Fruit fly (Drosophila melanogaster) whole organism, larva: ENCODE results near the gene Fer1HCH.

Experiments used
- noc ChIP-seq: fragments of 200-800 bp; sonication (Bioruptor generic); optimal IDR thresholded peaks from 3 replicates; lab custom pipeline; 2019; ENCODE audit warnings: missing biosample characterization, mild to moderate bottlenecking, missing genetic modification characterization, moderate library complexity

Gene Fer1HCH

DNA sequence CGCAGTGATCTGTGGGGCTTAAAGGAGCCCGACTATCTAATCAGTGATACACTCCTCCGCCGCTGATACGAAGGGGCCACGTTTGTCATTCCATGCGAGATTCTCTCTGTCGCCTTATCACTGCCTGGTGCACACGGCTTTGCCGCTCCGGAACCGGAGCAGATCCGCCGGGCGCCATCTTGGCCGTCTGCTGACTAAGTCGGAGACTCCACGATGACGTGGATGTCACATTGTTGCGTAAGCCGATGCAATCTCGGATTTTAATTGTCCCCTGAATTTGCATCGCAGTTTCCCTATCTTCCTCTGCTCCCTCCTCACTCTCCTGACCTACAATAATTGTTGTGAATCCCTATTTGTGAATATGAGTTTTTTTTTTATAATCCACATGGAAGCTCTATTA, 3.1 kb upstream of the Fer1HCH start:
- TF ChIP-seq noc (tag; lab: Kevin White, UChicago) = no peak

DNA sequence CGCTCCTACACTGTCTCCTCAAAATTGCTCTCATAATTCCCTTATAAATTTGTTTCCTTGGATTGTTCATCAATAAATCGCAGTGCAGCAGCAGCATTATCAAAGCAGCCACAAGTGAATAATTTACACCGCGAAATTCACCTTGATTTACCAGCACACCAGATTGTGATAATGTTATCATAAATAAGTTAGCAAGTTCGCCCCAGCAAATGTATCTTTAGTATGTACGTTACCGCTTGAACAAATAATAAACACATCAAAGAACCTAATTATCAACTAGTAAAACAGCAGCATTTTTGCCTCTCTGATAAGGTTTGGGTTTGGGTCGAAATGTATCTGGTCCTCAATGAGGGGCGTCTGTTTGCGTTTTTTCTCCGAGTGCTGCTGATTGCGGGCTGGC, 2.3 kb upstream of the Fer1HCH start:
- peak; percentile 57 for TF ChIP-seq noc (tag; lab: Kevin White, UChicago)

DNA sequence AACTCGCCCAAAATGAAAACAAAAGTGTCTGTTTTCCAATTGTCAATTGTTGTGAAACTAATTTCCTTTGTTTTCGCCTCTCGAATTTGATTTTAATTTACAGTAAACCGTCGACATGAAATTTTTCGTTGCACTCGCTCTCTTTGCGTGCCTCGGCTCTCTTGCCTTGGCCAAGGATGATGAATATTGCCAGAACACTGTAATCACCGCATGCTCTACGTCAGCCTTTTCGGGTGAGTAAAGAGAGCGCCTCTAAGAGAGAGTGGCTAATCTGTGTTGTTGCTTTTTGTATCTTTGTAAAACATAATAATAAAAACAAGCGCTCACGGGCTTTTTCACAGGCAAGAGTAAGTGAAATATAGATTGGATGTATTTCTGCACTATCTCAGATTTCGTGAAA, 1.1 kb upstream of the Fer1HCH start:
- TF ChIP-seq noc (tag; lab: Kevin White, UChicago) = no peak

DNA sequence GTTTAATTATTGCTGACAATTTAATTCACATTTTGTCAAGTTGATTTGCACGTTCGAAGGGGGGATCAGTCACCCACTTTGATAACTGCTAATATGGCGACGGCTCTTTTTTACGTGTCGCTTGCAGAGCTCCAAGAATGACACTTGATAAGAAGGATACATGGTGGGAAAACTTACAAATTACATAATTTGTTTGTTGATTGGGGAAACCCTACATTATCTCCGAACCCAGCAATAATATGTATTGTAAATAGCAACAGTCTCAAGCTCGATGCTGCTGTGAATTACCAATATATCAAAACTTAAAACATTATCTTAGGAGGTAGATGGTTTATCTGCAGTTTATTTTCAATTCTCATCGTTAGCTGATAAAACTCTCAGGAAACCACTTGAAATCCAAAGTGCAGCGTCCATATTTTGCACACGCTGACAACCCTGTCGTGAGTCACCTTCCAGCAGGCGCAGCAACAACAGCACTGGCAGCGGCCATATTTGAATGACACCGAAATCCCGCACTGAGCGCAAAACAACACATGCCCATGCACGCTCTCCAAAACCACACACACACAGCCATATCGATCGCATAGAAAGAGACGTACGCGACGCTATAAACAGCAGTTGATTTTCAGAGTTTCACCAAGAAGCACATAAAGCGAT, 365 bp upstream of the Fer1HCH start:
- peak; percentile 96 for TF ChIP-seq noc (tag; lab: Kevin White, UChicago)

DNA sequence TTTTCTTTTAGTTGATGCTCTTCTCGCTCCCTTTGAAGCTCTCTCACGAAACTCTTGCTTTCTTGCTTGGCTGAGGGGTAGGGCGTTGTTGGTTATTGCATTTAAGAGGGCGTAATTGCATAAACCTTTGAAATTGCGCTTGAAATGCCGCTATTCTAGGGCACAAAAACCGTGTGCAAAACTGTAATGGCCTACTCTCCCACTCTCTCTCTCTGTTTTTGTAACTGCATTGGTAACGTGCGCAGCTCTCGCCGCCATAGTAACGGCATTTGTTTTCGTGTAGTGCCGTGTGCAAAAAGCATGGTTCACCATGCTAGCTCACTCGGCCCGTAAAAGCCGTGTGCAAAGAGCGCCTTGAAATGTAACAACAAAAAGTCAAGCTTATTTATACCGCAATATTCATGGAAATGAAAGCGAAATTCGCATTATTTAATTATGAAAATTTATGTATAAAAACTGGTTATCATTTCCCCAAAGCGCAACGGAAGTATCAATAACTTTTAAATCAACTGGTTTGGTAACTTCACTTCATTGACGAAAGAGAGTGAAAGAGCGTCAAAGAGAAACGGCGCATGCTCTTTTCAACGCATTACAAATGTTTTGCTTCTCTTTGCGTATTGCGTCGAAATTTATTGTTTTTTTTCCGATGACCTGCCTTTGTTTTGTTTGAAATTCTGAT, 1.1 kb downstream of the Fer1HCH start:
- no peak for TF ChIP-seq noc (tag; lab: Kevin White, UChicago)

DNA sequence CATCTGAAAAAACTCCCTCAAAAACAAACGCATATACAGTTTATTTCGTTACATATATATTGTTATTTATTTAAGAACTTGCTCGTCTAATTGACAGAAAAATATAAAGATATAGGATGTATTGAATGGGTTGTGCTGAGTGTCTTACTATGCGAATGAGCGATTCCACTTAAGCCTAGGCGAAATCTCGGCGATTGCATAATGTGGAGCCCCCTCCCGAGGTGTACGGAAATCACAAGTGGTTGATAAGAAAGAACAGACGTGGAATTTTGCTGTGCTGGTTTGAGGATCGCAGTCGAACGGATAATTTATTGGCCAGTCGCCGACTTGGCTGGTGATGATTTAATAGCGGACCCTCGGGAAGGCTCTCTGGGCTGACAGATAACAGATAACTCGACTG, 2.4 kb downstream of the Fer1HCH start:
- TF ChIP-seq noc (tag; lab: Kevin White, UChicago) = peak; percentile 44

DNA sequence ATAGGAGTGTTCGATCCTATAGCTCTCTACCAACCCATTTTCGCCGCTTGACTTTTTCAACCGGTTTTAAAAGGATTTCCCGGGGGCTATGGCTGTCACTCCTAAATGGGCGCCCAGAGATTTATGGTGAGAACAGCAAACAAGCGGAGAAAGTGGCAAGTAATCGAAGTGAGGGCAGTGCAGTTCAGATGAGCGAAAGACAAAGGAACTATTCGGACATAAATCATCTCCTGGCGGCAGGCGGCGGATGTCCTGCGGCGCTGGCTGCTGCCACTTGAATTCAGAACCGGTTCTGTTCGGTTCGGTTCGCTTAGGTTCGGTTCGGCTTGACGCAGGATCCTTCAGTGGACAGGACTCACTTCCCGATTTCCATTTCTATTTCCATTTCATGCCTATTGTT, 4.8 kb downstream of the Fer1HCH start:
- TF ChIP-seq noc (tag; lab: Kevin White, UChicago) = no peak

DNA sequence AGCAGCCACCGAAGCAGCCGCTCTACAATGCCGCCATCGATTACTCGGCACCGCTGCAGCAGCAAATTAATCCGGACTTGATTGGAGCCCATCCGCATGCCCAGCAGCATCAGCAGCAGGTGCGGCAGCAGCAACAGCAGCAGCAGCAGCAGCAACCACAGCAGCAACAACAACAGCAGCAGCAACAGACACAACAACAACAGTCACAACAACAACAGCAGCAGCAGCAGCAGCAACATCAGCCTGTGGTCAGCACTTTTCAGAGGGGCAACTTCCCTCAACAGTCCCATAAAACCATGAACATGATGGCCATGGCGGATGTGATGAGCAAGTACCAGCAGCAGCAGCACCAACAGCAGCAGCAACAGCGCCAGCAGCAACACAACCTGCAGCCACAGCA, 27.3 kb downstream of the Fer1HCH start:
- no peak for TF ChIP-seq noc (tag; lab: Kevin White, UChicago)

DNA sequence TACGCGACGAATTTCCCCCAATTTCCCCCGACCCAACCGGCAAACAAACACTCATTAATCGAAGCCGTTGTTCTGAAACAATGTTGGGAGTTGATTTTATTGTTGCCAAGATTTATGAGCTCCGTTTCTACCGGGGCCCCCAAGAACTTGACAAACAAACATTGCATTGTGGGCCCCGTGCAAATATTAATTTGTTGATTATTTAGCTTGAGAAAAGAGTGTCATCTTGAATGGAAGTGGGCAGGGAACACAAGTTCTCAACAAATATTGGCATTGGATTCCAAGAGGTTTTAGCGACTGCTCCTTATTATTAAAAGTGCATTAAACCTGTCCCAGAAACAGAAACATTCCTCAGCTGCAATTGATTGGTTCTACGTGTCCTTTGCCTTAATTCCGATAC, 30.9 kb downstream of the Fer1HCH start:
- TF ChIP-seq noc (tag; lab: Kevin White, UChicago) = no peak

DNA sequence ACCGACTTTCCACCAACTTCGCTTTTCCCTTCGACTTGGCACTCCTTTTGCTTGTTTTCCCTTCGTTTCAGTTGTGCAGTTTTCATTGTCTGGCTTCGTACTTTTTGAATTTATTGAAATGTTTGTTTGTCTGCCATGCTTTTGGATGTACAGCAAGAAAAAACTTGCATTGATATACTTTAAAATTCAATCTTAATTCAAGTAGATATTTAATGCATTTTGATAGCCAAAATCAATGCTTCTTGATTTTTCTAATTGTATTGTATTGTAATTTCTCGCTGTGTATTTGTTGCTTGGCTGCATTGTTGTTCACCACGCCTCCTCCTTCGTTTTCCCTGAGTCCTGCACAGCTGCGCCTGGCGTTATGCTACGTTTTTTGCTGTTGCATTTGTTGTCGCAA, 33.2 kb downstream of the Fer1HCH start:
- TF ChIP-seq noc (tag; lab: Kevin White, UChicago) = no peak

DNA sequence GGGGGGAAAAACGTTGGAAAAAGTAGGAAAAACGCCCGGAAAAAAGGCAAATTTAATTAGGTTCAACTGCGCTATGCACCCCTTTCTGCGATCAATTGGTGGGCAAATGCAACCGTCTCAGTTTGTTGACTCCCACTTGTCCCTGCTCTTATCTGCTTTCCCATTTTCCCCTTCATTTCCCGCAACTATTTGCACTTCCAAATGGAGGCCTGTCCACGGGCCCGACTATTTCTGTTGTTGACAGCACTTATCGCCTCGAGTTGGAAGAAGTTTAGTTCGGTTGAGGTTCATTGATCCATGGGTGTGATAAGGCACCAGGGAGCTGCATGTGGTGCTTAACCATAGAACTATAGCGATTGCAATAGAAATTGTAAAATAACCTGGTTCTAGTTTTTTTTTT, 35.3 kb downstream of the Fer1HCH start:
- TF ChIP-seq noc (tag; lab: Kevin White, UChicago) = no peak

DNA sequence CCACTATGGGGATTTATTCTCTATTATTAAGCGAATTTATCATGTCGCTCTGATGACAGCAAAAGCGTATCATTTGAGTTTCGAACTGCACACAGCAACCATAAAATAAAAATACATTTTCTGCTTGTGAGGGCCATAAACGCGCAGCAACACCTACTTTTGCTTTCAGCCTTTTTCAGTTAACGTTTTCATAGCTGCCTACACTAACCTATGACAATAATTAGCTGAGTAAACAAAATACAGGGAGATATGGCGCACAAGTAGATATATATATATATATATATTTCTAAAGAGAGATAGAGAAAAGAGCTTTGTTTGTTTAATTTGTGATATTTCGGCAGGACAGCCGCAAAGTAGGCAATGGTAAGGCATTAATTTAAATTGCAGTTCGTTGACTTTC, 42.5 kb downstream of the Fer1HCH start:
- TF ChIP-seq noc (tag; lab: Kevin White, UChicago) = no peak

DNA sequence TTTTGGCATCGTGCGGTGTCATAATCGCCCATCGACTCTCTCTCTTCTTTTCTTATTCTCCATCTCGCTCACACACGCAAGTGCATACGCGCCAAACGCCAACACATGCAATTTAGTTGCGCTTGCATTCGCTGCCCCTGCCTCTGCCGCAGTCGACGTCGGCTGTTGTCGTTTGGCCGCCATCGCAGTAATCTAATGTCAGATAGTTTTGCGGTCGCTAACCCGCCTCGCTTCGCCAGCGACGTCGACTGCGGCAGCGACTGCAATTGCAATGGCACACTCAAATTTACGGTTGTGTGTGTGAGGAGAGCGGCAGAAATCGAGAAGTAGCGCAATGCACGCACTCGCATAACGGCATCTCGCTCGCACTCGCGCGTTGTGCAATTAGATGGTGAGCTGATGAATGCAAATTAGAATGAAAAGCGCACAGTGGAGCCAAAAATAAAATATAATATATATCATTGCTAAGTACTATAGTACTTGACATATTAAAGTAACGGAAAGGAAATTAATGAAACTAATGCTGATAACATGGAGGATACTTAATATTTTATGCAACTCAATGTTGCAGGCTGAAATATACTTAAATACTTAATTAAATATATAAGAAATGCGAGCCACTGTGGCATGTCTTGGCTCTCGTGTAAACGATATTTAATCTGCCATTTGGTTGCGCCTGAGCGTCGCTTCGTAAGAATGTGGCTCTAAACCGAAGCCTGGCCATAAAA, 43.6 kb downstream of the Fer1HCH start:
- no peak for TF ChIP-seq noc (tag; lab: Kevin White, UChicago)

DNA sequence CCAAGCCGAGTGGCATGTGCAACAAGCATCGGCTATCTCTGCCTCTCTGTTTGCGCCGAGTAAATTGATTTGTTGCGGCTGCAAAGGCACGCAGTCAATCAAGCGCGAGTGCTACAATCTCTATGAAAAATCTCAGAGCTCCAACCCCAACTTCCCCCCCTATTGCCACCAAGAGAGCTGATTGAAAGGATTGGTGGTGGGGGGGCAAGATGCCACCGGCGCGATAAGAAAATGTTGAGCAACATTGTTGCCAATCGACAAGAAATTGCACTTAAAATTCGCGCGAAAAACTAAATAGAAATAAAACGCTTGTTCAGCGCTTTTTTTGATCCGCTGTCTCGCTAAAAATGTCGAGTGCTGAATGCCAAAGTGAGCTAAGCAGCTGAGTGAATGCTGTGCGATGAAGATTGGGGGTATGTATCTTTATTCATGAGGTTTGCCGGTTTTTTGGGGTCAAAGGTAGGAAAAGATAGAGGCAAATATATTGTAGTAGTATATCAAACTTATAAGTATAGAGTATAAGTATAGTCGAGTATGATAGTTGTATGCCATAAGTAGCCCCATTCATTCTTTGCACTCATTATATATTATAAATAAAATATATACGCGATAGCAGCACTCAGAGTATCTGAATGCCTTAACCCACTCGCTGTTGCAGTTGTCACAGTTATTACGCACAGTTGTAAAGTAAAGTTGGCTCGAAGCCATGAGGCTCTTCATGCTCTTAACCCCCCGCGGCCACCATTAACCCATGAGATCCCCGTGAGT, 44.3 kb downstream of the Fer1HCH start:
- no peak for TF ChIP-seq noc (tag; lab: Kevin White, UChicago)

DNA sequence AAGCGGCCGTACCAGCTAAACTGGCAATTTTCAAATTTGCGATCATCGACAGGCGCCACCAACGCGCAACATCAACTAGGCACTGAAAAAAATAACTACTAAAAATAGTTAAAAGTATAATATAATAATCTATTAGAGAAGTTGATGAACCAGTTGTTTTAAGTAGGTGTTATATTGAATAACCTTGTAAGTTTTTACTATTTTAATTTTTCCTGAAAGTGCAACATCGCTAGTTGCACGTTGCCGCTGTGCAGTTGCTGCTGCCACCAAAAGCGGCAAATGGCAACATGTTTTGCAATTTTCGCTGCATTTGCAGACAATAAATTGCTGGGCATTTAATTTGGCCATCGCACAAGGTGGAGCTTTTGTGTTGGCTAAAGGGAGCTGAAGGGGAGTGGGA, 44.9 kb downstream of the Fer1HCH start:
- TF ChIP-seq noc (tag; lab: Kevin White, UChicago) = no peak

DNA sequence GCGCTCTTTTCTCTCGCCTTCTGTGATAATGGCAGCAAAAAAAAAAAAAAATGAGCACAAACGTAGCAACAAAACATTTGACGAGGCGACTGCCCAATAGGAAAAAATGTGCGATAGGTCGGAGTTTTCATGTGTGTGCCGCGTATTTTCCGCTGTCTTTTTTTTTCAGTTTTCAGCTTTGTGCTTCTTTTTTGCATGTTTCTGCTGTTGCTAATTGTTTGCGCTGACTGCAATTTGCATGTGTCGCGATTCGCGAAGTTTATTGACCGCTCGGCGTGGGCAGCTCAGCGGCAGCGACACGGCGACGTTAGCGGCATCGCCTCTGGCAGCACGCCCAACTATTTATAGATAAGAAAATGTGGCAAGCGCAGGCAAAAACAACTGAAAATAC, 49.3 kb downstream of the Fer1HCH start:
- no peak for TF ChIP-seq noc (tag; lab: Kevin White, UChicago)
